Worm (Caenorhabditis elegans) whole organism, young adult: Measurements from ENCODE around the gene phat-4.

ENCODE experiments used
- B0261.1 ChIP-seq: sonication (generic microtip); optimal IDR thresholded peaks from 2 replicates; lab custom pipeline; 2016; ENCODE audit warnings: mild to moderate bottlenecking, missing genetic modification characterization, moderate library complexity, missing compliant biosample characterization
- F22D6.2 ChIP-seq: sonication (generic microtip); optimal IDR thresholded peaks from 2 replicates; lab custom pipeline; 2016; ENCODE audit warnings: mild to moderate bottlenecking, missing genetic modification characterization, missing compliant biosample characterization
- F33H1.4 ChIP-seq: fragments of 200-800 bp; sonication (Bioruptor generic); IDR thresholded peaks from 2 replicates; pipeline ENCODE4 v1.3.6; 2022; ENCODE audit warnings: missing genetic modification reagents, missing genetic modification characterization, missing compliant biosample characterization
- F37B4.10 ChIP-seq: fragments of 200-800 bp; sonication (Bioruptor generic); IDR thresholded peaks from 2 replicates; pipeline ENCODE4 v1.3.6; 2022; ENCODE audit warnings: missing genetic modification characterization, missing compliant biosample characterization
- T26A5.8 ChIP-seq: sonication (generic microtip); optimal IDR thresholded peaks from 2 replicates; lab custom pipeline; 2016; ENCODE audit warnings: missing genetic modification characterization, missing compliant biosample characterization
- ZK185.1 ChIP-seq: sonication (generic microtip); optimal IDR thresholded peaks from 2 replicates; lab custom pipeline; 2016; ENCODE audit warnings: mild to moderate bottlenecking, missing genetic modification characterization, missing compliant biosample characterization; ENCODE audit not compliant: poor library complexity, severe bottlenecking
- akir-1 ChIP-seq: fragments of 200-800 bp; sonication (Bioruptor generic); optimal IDR thresholded peaks from 2 replicates; lab custom pipeline; 2018; ENCODE audit warnings: mild to moderate bottlenecking, missing genetic modification characterization, moderate library complexity, missing compliant biosample characterization
- aptf-3 ChIP-seq: fragments of 200-800 bp; sonication (Bioruptor generic); IDR thresholded peaks from 2 replicates; pipeline ENCODE4 v1.3.6; 2022; ENCODE audit warnings: missing genetic modification characterization, missing compliant biosample characterization
- cebp-1 ChIP-seq, 2 experiments: fragments of 200-800 bp in 1 of 2; sonication (Bioruptor generic) in 1 of 2; sonication (generic microtip) in 1 of 2; IDR thresholded peaks in 1 of 2; optimal IDR thresholded peaks in 1 of 2; 2 replicates each; pipeline versions ENCODE4 v1.3.6 to Lab custom; 2017 to 2022; ENCODE audit warnings: missing compliant biosample characterization in 2 of 2, missing genetic modification characterization in 2 of 2, mild to moderate bottlenecking in 1 of 2, missing genetic modification reagents in 1 of 2, moderate library complexity in 1 of 2
- cebp-2 ChIP-seq: fragments of 200-800 bp; sonication (Bioruptor generic); IDR thresholded peaks from 2 replicates; pipeline ENCODE4 v1.3.6; 2022; ENCODE audit warnings: missing genetic modification characterization, missing compliant biosample characterization
- ceh-100 ChIP-seq: fragments of 200-800 bp; sonication (Bioruptor generic); IDR thresholded peaks from 2 replicates; pipeline ENCODE4 v1.3.6; 2022; ENCODE audit warnings: missing genetic modification reagents, missing genetic modification characterization, missing compliant biosample characterization
- ceh-27 ChIP-seq: fragments of 200-800 bp; sonication (Bioruptor generic); optimal IDR thresholded peaks from 2 replicates; lab custom pipeline; 2018; ENCODE audit warnings: mild to moderate bottlenecking, missing genetic modification characterization, moderate library complexity, missing compliant biosample characterization
- ceh-79 ChIP-seq: sonication (generic microtip); optimal IDR thresholded peaks from 2 replicates; lab custom pipeline; 2017; ENCODE audit warnings: mild to moderate bottlenecking, missing genetic modification characterization, missing compliant biosample characterization
- ceh-91 ChIP-seq: fragments of 200-800 bp; sonication (Bioruptor generic); IDR thresholded peaks from 2 replicates; pipeline ENCODE4 v1.3.6; 2022; ENCODE audit warnings: missing genetic modification reagents, missing genetic modification characterization, missing compliant biosample characterization
- efl-1 ChIP-seq: fragments of 150-350 bp; optimal IDR thresholded peaks from 2 replicates; lab custom pipeline; 2014; ENCODE audit warnings: missing biosample characterization, missing genetic modification reagents, missing genetic modification characterization
- fkh-3 ChIP-seq: sonication (generic microtip); optimal IDR thresholded peaks from 2 replicates; lab custom pipeline; 2016; ENCODE audit warnings: mild to moderate bottlenecking, missing genetic modification characterization, missing compliant biosample characterization
- lag-1 ChIP-seq: fragments of 200-800 bp; sonication (Bioruptor generic); IDR thresholded peaks from 2 replicates; pipeline ENCODE4 v1.3.6; 2022; ENCODE audit warnings: missing genetic modification reagents, missing genetic modification characterization, missing compliant biosample characterization
- let-607 ChIP-seq, 2 experiments: fragments of 200-800 bp in 1 of 2; sonication (Bioruptor generic) in 1 of 2; sonication (generic microtip) in 1 of 2; optimal IDR thresholded peaks; 2 replicates each; lab custom pipeline; 2016 to 2018; ENCODE audit warnings: mild to moderate bottlenecking in 2 of 2, missing compliant biosample characterization in 2 of 2, missing genetic modification characterization in 2 of 2, moderate library complexity in 2 of 2, missing genotype in 1 of 2
- lin-40 ChIP-seq: sonication (generic microtip); optimal IDR thresholded peaks from 2 replicates; lab custom pipeline; 2016; ENCODE audit warnings: missing genetic modification characterization, mild to moderate bottlenecking, missing compliant biosample characterization, missing genotype, missing genetic modification reagents
- lsl-1 ChIP-seq: fragments of 200-800 bp; sonication (Bioruptor generic); optimal IDR thresholded peaks from 2 replicates; lab custom pipeline; 2018; ENCODE audit warnings: mild to moderate bottlenecking, missing genetic modification characterization, moderate library complexity, missing compliant biosample characterization
- madf-10 ChIP-seq: sonication (generic microtip); optimal IDR thresholded peaks from 2 replicates; lab custom pipeline; 2016; ENCODE audit warnings: mild to moderate bottlenecking, missing genetic modification characterization, missing compliant biosample characterization
- mcd-1 ChIP-seq: fragments of 200-800 bp; sonication (Bioruptor generic); IDR thresholded peaks from 2 replicates; pipeline ENCODE4 v1.3.6; 2022; ENCODE audit warnings: missing genetic modification reagents, missing genetic modification characterization, missing compliant biosample characterization
- mxl-1 ChIP-seq: sonication (generic microtip); optimal IDR thresholded peaks from 2 replicates; lab custom pipeline; 2016; ENCODE audit warnings: missing genetic modification characterization, missing compliant biosample characterization
- nfya-1 ChIP-seq: sonication (generic microtip); optimal IDR thresholded peaks from 2 replicates; lab custom pipeline; 2017; ENCODE audit warnings: antibody characterized with exemption, missing compliant biosample characterization, missing genetic modification characterization, borderline replicate concordance; ENCODE audit not compliant: insufficient read depth
- nhr-27 ChIP-seq: fragments of 200-800 bp; sonication (Bioruptor generic); optimal IDR thresholded peaks from 2 replicates; lab custom pipeline; 2018; ENCODE audit warnings: mild to moderate bottlenecking, missing genetic modification characterization, moderate library complexity, missing compliant biosample characterization
- nhr-80 ChIP-seq: sonication (generic microtip); optimal IDR thresholded peaks from 2 replicates; lab custom pipeline; 2016; ENCODE audit warnings: missing genetic modification characterization, missing compliant biosample characterization
- rcor-1 ChIP-seq: fragments of 200-800 bp; sonication (Bioruptor generic); IDR thresholded peaks from 2 replicates; pipeline ENCODE4 v1.3.6; 2022; ENCODE audit warnings: missing genetic modification reagents, missing genetic modification characterization, missing compliant biosample characterization
- sdz-38 ChIP-seq: sonication (generic microtip); optimal IDR thresholded peaks from 2 replicates; lab custom pipeline; 2016; ENCODE audit warnings: missing genotype, missing genetic modification characterization, missing compliant biosample characterization
- snpc-1.3 ChIP-seq: sonication (generic microtip); optimal IDR thresholded peaks from 2 replicates; lab custom pipeline; 2017; ENCODE audit warnings: missing genetic modification characterization, mild to moderate bottlenecking, missing compliant biosample characterization, antibody characterized with exemption, moderate library complexity, missing genotype, missing genetic modification reagents; ENCODE audit not compliant: insufficient read depth
- snpc-4 ChIP-seq, 5 experiments: fragments of 150-350 bp in 1 of 5; sonication (generic microtip) in 4 of 5; optimal IDR thresholded peaks; 2 replicates each; lab custom pipeline; 2014 to 2018; ENCODE audit warnings: missing genetic modification characterization in 5 of 5, missing biosample characterization in 3 of 5, antibody characterized with exemption in 2 of 5, mild to moderate bottlenecking in 2 of 5, missing compliant biosample characterization in 2 of 5, missing genotype in 2 of 5, moderate library complexity in 2 of 5, missing genetic modification reagents in 1 of 5
- somi-1 ChIP-seq: fragments of 200-800 bp; sonication (Bioruptor generic); optimal IDR thresholded peaks from 2 replicates; lab custom pipeline; 2018; ENCODE audit warnings: mild to moderate bottlenecking, missing genetic modification characterization, missing compliant biosample characterization
- tbp1 ChIP-seq: fragments of 200-800 bp; sonication (Bioruptor generic); optimal IDR thresholded peaks from 2 replicates; lab custom pipeline; 2018; ENCODE audit warnings: mild to moderate bottlenecking, missing genetic modification characterization, missing compliant biosample characterization
- unc-62 ChIP-seq: fragments of 150-350 bp; optimal IDR thresholded peaks from 2 replicates; lab custom pipeline; 2014; ENCODE audit warnings: missing biosample characterization, missing genetic modification reagents, missing genetic modification characterization
- zim-3 ChIP-seq: sonication (generic microtip); optimal IDR thresholded peaks from 2 replicates; lab custom pipeline; 2017; ENCODE audit warnings: mild to moderate bottlenecking, missing genetic modification characterization, moderate library complexity, missing compliant biosample characterization
- ztf-22 ChIP-seq: fragments of 200-800 bp; sonication (Bioruptor generic); optimal IDR thresholded peaks from 2 replicates; lab custom pipeline; 2018; ENCODE audit warnings: mild to moderate bottlenecking, missing genetic modification characterization, moderate library complexity, missing compliant biosample characterization
- ztf-28 ChIP-seq: fragments of 200-800 bp; sonication (Bioruptor generic); IDR thresholded peaks from 2 replicates; pipeline ENCODE4 v1.3.6; 2022; ENCODE audit warnings: missing genetic modification reagents, missing genetic modification characterization, missing compliant biosample characterization
- ztf-6 ChIP-seq: fragments of 200-800 bp; sonication (Bioruptor generic); IDR thresholded peaks from 2 replicates; pipeline ENCODE4 v1.3.6; 2022; ENCODE audit warnings: missing genetic modification reagents, missing genetic modification characterization, missing compliant biosample characterization

phat-4 gene

DNA sequence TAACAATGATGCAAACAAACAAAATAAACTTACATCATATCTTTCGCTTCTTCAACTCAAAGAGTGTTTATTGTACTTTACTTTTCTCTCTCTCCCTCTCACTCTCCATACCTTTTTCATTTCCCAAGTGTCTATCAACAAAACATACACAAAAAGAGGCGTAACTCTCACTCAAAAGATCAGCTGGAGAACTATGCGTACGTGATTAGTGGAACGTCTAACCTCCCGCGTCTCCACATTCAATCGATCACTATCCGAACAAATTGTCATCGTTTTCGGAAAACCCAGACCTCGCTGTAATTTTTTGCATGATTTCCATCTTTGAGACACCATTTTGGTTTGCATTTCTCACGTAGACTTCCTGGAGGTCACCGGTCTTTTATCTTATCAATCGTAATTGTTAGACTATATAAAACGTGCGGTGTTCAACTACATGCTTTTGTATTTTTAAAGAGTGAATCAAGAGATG is 1.8 kb downstream of the phat-4 start, which contains the start of gene nhr-57 (continued):
- no peak for TF ChIP-seq B0261.1 (tag; lab: Kevin White, UChicago)
- peak; percentile 50 for TF ChIP-seq F22D6.2 (tag; lab: Kevin White, UChicago)
- peak; percentile 48 for TF ChIP-seq ceh-27
- TF ChIP-seq snpc-4 (GFP tag; optimal IDR thresholded peaks at IDR 0.05; lab: Kevin White, UChicago): no peak
- peak in 1 of 4 experiments; percentile 2 for TF ChIP-seq snpc-4 (tag; optimal IDR thresholded peaks at IDR 0.05; lab: Kevin White, UChicago)
- TF ChIP-seq sdz-38 (tag; lab: Kevin White, UChicago): no peak
- no peak for TF ChIP-seq fkh-3 (tag; lab: Kevin White, UChicago)
- peak; percentile 16 for TF ChIP-seq unc-62 (GFP tag; lab: Kevin White, UChicago)
- peak; percentile 33 for TF ChIP-seq tbp1 (GFP tag; lab: Kevin White, UChicago)
- peak; percentile 77 for TF ChIP-seq lin-40 (tag; lab: Kevin White, UChicago)
- TF ChIP-seq let-607 (tag; optimal IDR thresholded peaks at IDR 0.05; lab: Kevin White, UChicago): peak in 1 of 2 experiments; percentile 44
- no peak for TF ChIP-seq T26A5.8 (tag; lab: Kevin White, UChicago)
- peak; percentile 83 for TF ChIP-seq nhr-80 (tag; lab: Kevin White, UChicago)
- TF ChIP-seq ZK185.1 (tag; lab: Kevin White, UChicago): no peak
- TF ChIP-seq somi-1 (GFP tag; lab: Kevin White, UChicago): peak; percentile 51
- peak; percentile 42 for TF ChIP-seq mcd-1
- TF ChIP-seq madf-10 (tag; lab: Kevin White, UChicago): no peak
- TF ChIP-seq ztf-22 (GFP tag; lab: Kevin White, UChicago): peak; percentile 35

DNA sequence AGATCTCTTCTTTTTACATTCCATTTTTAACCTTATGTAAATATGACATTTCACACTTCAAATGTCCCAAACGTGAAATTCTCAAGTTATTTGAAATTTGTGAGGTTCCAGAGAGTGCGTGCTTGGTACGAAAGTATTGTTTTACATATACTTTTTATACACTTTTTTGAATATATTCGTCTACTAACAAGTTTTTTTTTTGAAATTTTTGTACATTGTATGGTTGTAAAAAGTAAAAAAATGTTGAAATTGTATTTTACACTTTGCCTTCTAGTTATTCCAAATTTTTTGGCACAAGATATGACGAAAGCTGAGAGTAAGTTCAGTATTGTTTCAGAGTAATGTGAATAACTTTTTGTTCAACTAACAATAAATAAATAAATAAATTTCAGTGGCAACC is 5.0 kb downstream of the phat-4 start, which contains the start of gene lgc-1:
Gene lgc-1, plus strand, starts transcription at position 301 of the 400 bp plus-strand sequence.
- TF ChIP-seq ztf-6 (GFP tag; lab: Robert Waterston, UW) (no peak), lsl-1 (GFP tag; lab: Kevin White, UChicago) (no peak), cebp-1 (GFP tag; IDR thresholded peaks at IDR 0.05; lab: Robert Waterston, UW) (no peak), cebp-1 (tag; optimal IDR thresholded peaks at IDR 0.05; lab: Kevin White, UChicago) (no peak), nfya-1 (no peak), ceh-91 (GFP tag; lab: Robert Waterston, UW) (no peak), F33H1.4 (no peak), aptf-3 (GFP tag; lab: Robert Waterston, UW) (no peak), ceh-79 (no peak), T26A5.8 (tag; lab: Kevin White, UChicago) (no peak), zim-3 (tag; lab: Kevin White, UChicago) (no peak), mxl-1 (tag; lab: Kevin White, UChicago) (no peak), snpc-1.3 (tag; lab: Kevin White, UChicago) (no peak), ceh-100 (no peak), rcor-1 (GFP tag; lab: Robert Waterston, UW) (no peak), lag-1 (GFP tag; lab: Robert Waterston, UW) (no peak), fkh-3 (tag; lab: Kevin White, UChicago) (no peak), lin-40 (tag; lab: Kevin White, UChicago) (no peak), akir-1 (GFP tag; lab: Kevin White, UChicago) (no peak), nhr-27 (tag; lab: Kevin White, UChicago) (no peak)

DNA sequence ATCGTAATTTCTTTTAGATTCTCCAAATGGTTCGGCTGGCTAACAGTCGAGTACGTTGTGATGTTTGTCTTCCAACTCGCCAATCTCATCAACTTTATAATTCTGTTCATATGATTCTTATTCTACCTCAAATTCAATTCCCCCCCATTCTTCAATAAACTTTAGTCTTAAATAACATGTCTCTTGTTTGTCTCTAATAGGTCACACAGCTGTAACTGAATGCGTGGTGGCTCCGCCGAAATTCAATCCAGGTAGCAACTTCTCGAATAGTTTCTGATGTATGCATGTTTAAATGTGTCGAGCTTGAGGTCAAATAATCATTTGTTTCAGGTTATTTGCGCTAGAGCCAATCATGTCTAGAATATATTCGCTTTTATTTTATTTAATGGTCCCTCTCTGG is 9.0 kb downstream of the phat-4 start, which contains the start of gene lgc-29:
Gene lgc-29, plus strand, starts transcription at position 301 of the 400 bp plus-strand sequence.
- no peak for TF ChIP-seq ztf-28 (GFP tag; lab: Robert Waterston, UW)
- no peak for TF ChIP-seq F37B4.10
- no peak for TF ChIP-seq cebp-2
- no peak for TF ChIP-seq efl-1
- TF ChIP-seq lag-1 (GFP tag; lab: Robert Waterston, UW): no peak
- TF ChIP-seq, all 124 proteins: peak for 0
